Worm (Caenorhabditis elegans): Measurements from ENCODE around the gene F53C3.8.

Gene F53C3.8

ce11 chrII:3927943-3928393 is 36.7 kb downstream of the F53C3.8 start, which contains the start of gene plpp-1.1:
plpp-1.1 (minus strand) TSS chrII:3927993.
- TF ChIP-seq nfya-1 (tag; optimal IDR thresholded peaks at IDR 0.05) (peak; percentile 93), ztf-16 (tag; optimal IDR thresholded peaks at IDR 0.05) (no peak)

ce11 chrII:3929446-3929845 is 38.2 kb downstream of the F53C3.8 start:
- TF ChIP-seq madf-2 (tag; optimal IDR thresholded peaks at IDR 0.05) (no peak), C08G9.2 (tag; optimal IDR thresholded peaks at IDR 0.05) (no peak), nfya-1 (tag; optimal IDR thresholded peaks at IDR 0.05) (peak; percentile 9)

- TF ChIP-seq ceh-18 (tag; optimal IDR thresholded peaks at IDR 0.05) (peak; percentile 7), ceh-31 (tag; optimal IDR thresholded peaks at IDR 0.05) (peak; percentile 32), C08G9.2 (tag; optimal IDR thresholded peaks at IDR 0.05) (no peak), nfya-1 (tag; optimal IDR thresholded peaks at IDR 0.05) (peak; percentile 99), ceh-34 (tag; optimal IDR thresholded peaks at IDR 0.05) (peak; percentile 12)
Measured at ce11 chrII:3930478-3931182, 39.4 kb downstream of the F53C3.8 start.

- no peak for TF ChIP-seq pax-1 (tag; optimal IDR thresholded peaks at IDR 0.05)
- peak; percentile 97 for TF ChIP-seq nfya-1 (tag; optimal IDR thresholded peaks at IDR 0.05)
- no peak for TF ChIP-seq hlh-15 (tag; optimal IDR thresholded peaks at IDR 0.05)
- TF ChIP-seq sdc-2 (tag; optimal IDR thresholded peaks at IDR 0.05), result no peak
Measured at ce11 chrII:3931230-3931629, 40.0 kb downstream of the F53C3.8 start.

ce11 chrII:3931825-3932224 is 40.6 kb downstream of the F53C3.8 start:
- no peak for TF ChIP-seq eyg-1 (tag; optimal IDR thresholded peaks at IDR 0.05)

ce11 chrII:3933640-3934039 is 42.4 kb downstream of the F53C3.8 start, which contains the start of gene Y14H12B.2:
Y14H12B.2 (minus strand) TSS chrII:3933740.
- TF ChIP-seq pha-2 (tag; optimal IDR thresholded peaks at IDR 0.05), result no peak
- no peak for TF ChIP-seq ceh-48 (tag; optimal IDR thresholded peaks at IDR 0.05)
- TF ChIP-seq syd-9 (tag; optimal IDR thresholded peaks at IDR 0.05), result no peak
- TF ChIP-seq hlh-8 (tag; optimal IDR thresholded peaks at IDR 0.05), result no peak
- TF ChIP-seq nhr-232 (tag; optimal IDR thresholded peaks at IDR 0.05), result no peak
- TF ChIP-seq madf-2 (tag; optimal IDR thresholded peaks at IDR 0.05), result no peak
- TF ChIP-seq sdc-2 (tag; optimal IDR thresholded peaks at IDR 0.05), result no peak
- TF ChIP-seq ama-1 (optimal IDR thresholded peaks at IDR 0.05), result no peak

ce11 chrII:3934085-3934484 is 42.9 kb downstream of the F53C3.8 start, which contains the start of gene Y14H12B.1:
Y14H12B.1 (plus strand) TSS chrII:3934447.
- TF ChIP-seq fkh-6 (tag; optimal IDR thresholded peaks at IDR 0.05) (no peak), T23F11.4 (GFP tag; optimal IDR thresholded peaks at IDR 0.05) (no peak), pha-4 (tag; optimal IDR thresholded peaks at IDR 0.05) (no peak), dve-1 (tag; optimal IDR thresholded peaks at IDR 0.05) (no peak), pat-9 (tag; optimal IDR thresholded peaks at IDR 0.05) (no peak), dmd-4 (tag; optimal IDR thresholded peaks at IDR 0.05; ENCODE audit: borderline replicate concordance) (no peak), ahr-1 (tag; optimal IDR thresholded peaks at IDR 0.05) (no peak), tbx-7 (tag; optimal IDR thresholded peaks at IDR 0.05) (no peak), hlh-6 (tag; optimal IDR thresholded peaks at IDR 0.05) (no peak), C08G9.2 (tag; optimal IDR thresholded peaks at IDR 0.05) (no peak), ceh-18 (tag; optimal IDR thresholded peaks at IDR 0.05) (no peak)

ce11 chrII:3935098-3935497 is 43.9 kb downstream of the F53C3.8 start:
- TF ChIP-seq T23F11.4 (GFP tag; optimal IDR thresholded peaks at IDR 0.05), result no peak
- no peak for TF ChIP-seq lim-6 (tag; optimal IDR thresholded peaks at IDR 0.05)
- no peak for TF ChIP-seq elt-2 (tag; optimal IDR thresholded peaks at IDR 0.05)
- TF ChIP-seq pha-4 (tag; optimal IDR thresholded peaks at IDR 0.05), result no peak
- TF ChIP-seq ahr-1 (tag; optimal IDR thresholded peaks at IDR 0.05), result no peak
- no peak for TF ChIP-seq eyg-1 (tag; optimal IDR thresholded peaks at IDR 0.05)
- TF ChIP-seq fkh-10 (GFP tag; optimal IDR thresholded peaks at IDR 0.05), result no peak
- TF ChIP-seq gmeb-2 (tag; optimal IDR thresholded peaks at IDR 0.05), result no peak
- no peak for TF ChIP-seq pat-9 (tag; optimal IDR thresholded peaks at IDR 0.05)
- no peak for TF ChIP-seq ama-1 (optimal IDR thresholded peaks at IDR 0.05)
- TF ChIP-seq hlh-15 (tag; optimal IDR thresholded peaks at IDR 0.05), result no peak
- TF ChIP-seq unc-86 (tag; optimal IDR thresholded peaks at IDR 0.05), result no peak
- TF ChIP-seq ceh-18 (tag; optimal IDR thresholded peaks at IDR 0.05), result no peak
- TF ChIP-seq syd-9 (tag; optimal IDR thresholded peaks at IDR 0.05), result no peak
- TF ChIP-seq nhr-232 (tag; optimal IDR thresholded peaks at IDR 0.05), result no peak

Measured in whole organism, late embryonic.